Worm (Caenorhabditis elegans) whole organism, late embryonic: Measurements from ENCODE around the gene Y75B8A.34.
A peak's percentile ranks its signal among the peaks of the same experiment; 100 is the strongest.

Experiments
- C08G9.2 ChIP-seq: sonication (generic microtip); optimal IDR thresholded peaks from 2 replicates; lab custom pipeline; 2016; ENCODE audit warnings: mild to moderate bottlenecking, missing genetic modification characterization, moderate library complexity, missing compliant biosample characterization
- C38D4.7 ChIP-seq: fragments of 200-800 bp; sonication (Bioruptor generic); optimal IDR thresholded peaks from 2 replicates; lab custom pipeline; 2018; ENCODE audit warnings: mild to moderate bottlenecking, missing genetic modification characterization, moderate library complexity, missing compliant biosample characterization
- F13H6.1 ChIP-seq: sonication (generic microtip); optimal IDR thresholded peaks from 2 replicates; lab custom pipeline; 2016; ENCODE audit warnings: missing genetic modification characterization, missing compliant biosample characterization
- K09A11.1 ChIP-seq: sonication (generic microtip); optimal IDR thresholded peaks from 2 replicates; lab custom pipeline; 2017; ENCODE audit warnings: antibody characterized with exemption, mild to moderate bottlenecking, missing genetic modification characterization, missing compliant biosample characterization; ENCODE audit not compliant: insufficient read depth
- Y22D7AL.16 ChIP-seq: sonication (generic microtip); optimal IDR thresholded peaks from 2 replicates; lab custom pipeline; 2016; ENCODE audit warnings: missing genetic modification characterization, missing compliant biosample characterization
- ahr-1 ChIP-seq: sonication (generic microtip); optimal IDR thresholded peaks from 2 replicates; lab custom pipeline; 2016; ENCODE audit warnings: missing genetic modification characterization, missing compliant biosample characterization
- ceh-14 ChIP-seq: sonication (generic microtip); optimal IDR thresholded peaks from 2 replicates; lab custom pipeline; 2016; ENCODE audit warnings: missing genotype, missing genetic modification characterization, missing compliant biosample characterization
- ceh-18 ChIP-seq: sonication (generic microtip); optimal IDR thresholded peaks from 2 replicates; lab custom pipeline; 2016; ENCODE audit warnings: missing genetic modification characterization, missing compliant biosample characterization
- ceh-19 ChIP-seq: fragments of 200-800 bp; sonication (Bioruptor generic); optimal IDR thresholded peaks from 2 replicates; lab custom pipeline; 2018; ENCODE audit warnings: mild to moderate bottlenecking, missing genetic modification characterization, missing compliant biosample characterization
- ceh-2 ChIP-seq: sonication (generic microtip); optimal IDR thresholded peaks from 2 replicates; lab custom pipeline; 2016; ENCODE audit warnings: missing genotype, missing genetic modification characterization, missing compliant biosample characterization
- ceh-22 ChIP-seq: sonication (generic microtip); optimal IDR thresholded peaks from 2 replicates; lab custom pipeline; 2017; ENCODE audit warnings: missing biosample characterization, missing genetic modification characterization
- ceh-30 ChIP-seq: fragments of 150-350 bp; optimal IDR thresholded peaks from 2 replicates; lab custom pipeline; 2014; ENCODE audit warnings: missing biosample characterization, missing genetic modification characterization
- ceh-34 ChIP-seq: sonication (generic microtip); optimal IDR thresholded peaks from 2 replicates; lab custom pipeline; 2016; ENCODE audit warnings: mild to moderate bottlenecking, missing genetic modification characterization, missing compliant biosample characterization
- ceh-6 ChIP-seq: fragments of 200-800 bp; sonication (Bioruptor generic); optimal IDR thresholded peaks from 2 replicates; lab custom pipeline; 2018; ENCODE audit warnings: mild to moderate bottlenecking, missing genetic modification characterization, missing compliant biosample characterization
- ceh-9 ChIP-seq: sonication (generic microtip); optimal IDR thresholded peaks from 2 replicates; lab custom pipeline; 2016; ENCODE audit warnings: mild to moderate bottlenecking, missing genetic modification characterization, inconsistent platforms, missing compliant biosample characterization
- che-1 ChIP-seq: sonication (generic microtip); optimal IDR thresholded peaks from 2 replicates; lab custom pipeline; 2016; ENCODE audit warnings: mild to moderate bottlenecking, missing genetic modification characterization, missing compliant biosample characterization
- dve-1 ChIP-seq: sonication (generic microtip); optimal IDR thresholded peaks from 2 replicates; lab custom pipeline; 2017; ENCODE audit warnings: antibody characterized with exemption, mild to moderate bottlenecking, missing genetic modification characterization, missing compliant biosample characterization
- elt-2 ChIP-seq: sonication (generic microtip); optimal IDR thresholded peaks from 2 replicates; lab custom pipeline; 2016; ENCODE audit warnings: missing genetic modification reagents, missing genetic modification characterization, missing compliant biosample characterization
- ets-4 ChIP-seq: sonication (generic microtip); optimal IDR thresholded peaks from 2 replicates; lab custom pipeline; 2016; ENCODE audit warnings: missing genetic modification characterization, missing compliant biosample characterization
- eyg-1 ChIP-seq: sonication (generic microtip); optimal IDR thresholded peaks from 2 replicates; lab custom pipeline; 2016; ENCODE audit warnings: missing genotype, missing genetic modification characterization, missing compliant biosample characterization
- fax-1 ChIP-seq: sonication (generic microtip); optimal IDR thresholded peaks from 2 replicates; lab custom pipeline; 2016; ENCODE audit warnings: missing genotype, missing genetic modification characterization, missing compliant biosample characterization
- fkh-6 ChIP-seq: sonication (generic microtip); optimal IDR thresholded peaks from 2 replicates; lab custom pipeline; 2016; ENCODE audit warnings: missing genetic modification characterization, missing compliant biosample characterization
- gmeb-2 ChIP-seq: sonication (generic microtip); optimal IDR thresholded peaks from 2 replicates; lab custom pipeline; 2016; ENCODE audit warnings: missing genetic modification characterization, inconsistent platforms, missing compliant biosample characterization
- hlh-13 ChIP-seq: fragments of 200-800 bp; sonication (Bioruptor generic); optimal IDR thresholded peaks from 2 replicates; lab custom pipeline; 2018; ENCODE audit warnings: mild to moderate bottlenecking, missing genetic modification characterization, missing compliant biosample characterization
- hlh-15 ChIP-seq: sonication (generic microtip); optimal IDR thresholded peaks from 2 replicates; lab custom pipeline; 2016; ENCODE audit warnings: missing genetic modification characterization, missing compliant biosample characterization
- hlh-30 ChIP-seq: sonication (generic microtip); optimal IDR thresholded peaks from 2 replicates; lab custom pipeline; 2017; ENCODE audit warnings: antibody characterized with exemption, missing genetic modification characterization, missing compliant biosample characterization; ENCODE audit not compliant: insufficient read depth
- hlh-8 ChIP-seq: sonication (generic microtip); optimal IDR thresholded peaks from 2 replicates; lab custom pipeline; 2016; ENCODE audit warnings: missing genotype, missing genetic modification characterization, missing compliant biosample characterization
- lim-6 ChIP-seq: sonication (generic microtip); optimal IDR thresholded peaks from 2 replicates; lab custom pipeline; 2016; ENCODE audit warnings: missing genetic modification characterization, missing compliant biosample characterization
- lin-11 ChIP-seq: fragments of 200-800 bp; sonication (Bioruptor generic); optimal IDR thresholded peaks from 2 replicates; lab custom pipeline; 2018; ENCODE audit warnings: mild to moderate bottlenecking, missing genetic modification characterization, missing compliant biosample characterization
- madf-2 ChIP-seq: sonication (generic microtip); optimal IDR thresholded peaks from 2 replicates; lab custom pipeline; 2017; ENCODE audit warnings: missing genetic modification characterization, missing compliant biosample characterization
- odd-2 ChIP-seq: sonication (generic microtip); optimal IDR thresholded peaks from 2 replicates; lab custom pipeline; 2017; ENCODE audit warnings: antibody characterized with exemption, mild to moderate bottlenecking, missing genetic modification characterization, missing compliant biosample characterization
- pat-9 ChIP-seq: fragments of 200-800 bp; sonication (Bioruptor generic); optimal IDR thresholded peaks from 2 replicates; lab custom pipeline; 2018; ENCODE audit warnings: mild to moderate bottlenecking, missing genetic modification characterization, moderate library complexity, missing compliant biosample characterization
- pax-1 ChIP-seq: fragments of 150-350 bp; optimal IDR thresholded peaks from 2 replicates; lab custom pipeline; 2014; ENCODE audit warnings: missing biosample characterization, missing genetic modification characterization
- pha-2 ChIP-seq: sonication (generic microtip); optimal IDR thresholded peaks from 2 replicates; lab custom pipeline; 2017; ENCODE audit warnings: mild to moderate bottlenecking, missing genetic modification characterization, missing compliant biosample characterization
- pha-4 ChIP-seq: fragments of 150-350 bp; optimal IDR thresholded peaks from 2 replicates; lab custom pipeline; 2018; ENCODE audit warnings: missing biosample characterization, missing genetic modification reagents, missing genetic modification characterization
- pqm-1 ChIP-seq: sonication (generic microtip); optimal IDR thresholded peaks from 2 replicates; lab custom pipeline; 2016; ENCODE audit warnings: missing genetic modification characterization, missing compliant biosample characterization
- ref-2 ChIP-seq: sonication (generic microtip); optimal IDR thresholded peaks from 2 replicates; lab custom pipeline; 2016; ENCODE audit warnings: missing genetic modification characterization, missing compliant biosample characterization
- rnt-1 ChIP-seq: sonication (generic microtip); optimal IDR thresholded peaks from 2 replicates; lab custom pipeline; 2016; ENCODE audit warnings: missing genetic modification characterization, missing compliant biosample characterization
- sdc-2 ChIP-seq: sonication (generic microtip); optimal IDR thresholded peaks from 2 replicates; lab custom pipeline; 2016; ENCODE audit warnings: missing genotype, missing genetic modification characterization, missing compliant biosample characterization
- sox-2 ChIP-seq: fragments of 200-800 bp; sonication (Bioruptor generic); IDR thresholded peaks from 2 replicates; pipeline ENCODE4 v1.3.6; 2022; ENCODE audit warnings: missing genetic modification reagents, missing genetic modification characterization, missing compliant biosample characterization
- syd-9 ChIP-seq: sonication (generic microtip); optimal IDR thresholded peaks from 2 replicates; lab custom pipeline; 2016; ENCODE audit warnings: mild to moderate bottlenecking, missing genetic modification characterization, moderate library complexity, missing compliant biosample characterization
- tbx-2 ChIP-seq: sonication (generic microtip); optimal IDR thresholded peaks from 2 replicates; lab custom pipeline; 2016; ENCODE audit warnings: missing genetic modification characterization, missing compliant biosample characterization
- tbx-7 ChIP-seq: sonication (generic microtip); optimal IDR thresholded peaks from 2 replicates; lab custom pipeline; 2016; ENCODE audit warnings: missing genotype, missing genetic modification characterization, missing compliant biosample characterization
- unc-3 ChIP-seq, 2 experiments: fragments of 200-800 bp in 1 of 2; sonication (Bioruptor generic) in 1 of 2; sonication (generic microtip) in 1 of 2; conservative IDR thresholded peaks in 1 of 2; optimal IDR thresholded peaks in 1 of 2; 2 replicates each; pipeline versions ENCODE4 v1.3.6 to Lab custom; 2016 to 2022; ENCODE audit warnings: missing compliant biosample characterization in 2 of 2, missing genetic modification characterization in 2 of 2, missing genetic modification reagents in 1 of 2
- unc-42 ChIP-seq: sonication (generic microtip); optimal IDR thresholded peaks from 2 replicates; lab custom pipeline; 2016; ENCODE audit warnings: missing genotype, missing genetic modification characterization, missing compliant biosample characterization
- unc-55 ChIP-seq: sonication (generic microtip); optimal IDR thresholded peaks from 2 replicates; lab custom pipeline; 2017; ENCODE audit warnings: missing biosample characterization, missing genetic modification reagents, missing genetic modification characterization
- unc-86 ChIP-seq: sonication (generic microtip); optimal IDR thresholded peaks from 2 replicates; lab custom pipeline; 2016; ENCODE audit warnings: missing genetic modification characterization, missing compliant biosample characterization
- zip-5 ChIP-seq: sonication (generic microtip); optimal IDR thresholded peaks from 2 replicates; lab custom pipeline; 2016; ENCODE audit warnings: missing genetic modification characterization, missing compliant biosample characterization

Y75B8A.34 gene

ce11 chrIII:12399709-12400108 lies 40.3 kb downstream of the Y75B8A.34 start (continued):
- TF ChIP-seq madf-2, result no peak
- no peak for TF ChIP-seq ceh-2 (tag; lab: Kevin White, UChicago)
- TF ChIP-seq fkh-6 (tag; lab: Kevin White, UChicago), result peak; percentile 20
- TF ChIP-seq tbx-7 (tag; lab: Kevin White, UChicago), result no peak
- peak; percentile 4 for TF ChIP-seq zip-5
- peak; percentile 32 for TF ChIP-seq syd-9 (tag; lab: Kevin White, UChicago)
- TF ChIP-seq che-1 (tag; lab: Kevin White, UChicago), result peak; percentile 68
- TF ChIP-seq odd-2, result no peak
- TF ChIP-seq Y22D7AL.16 (tag; lab: Kevin White, UChicago), result peak; percentile 33
- no peak for TF ChIP-seq sdc-2 (tag; lab: Kevin White, UChicago)
- TF ChIP-seq unc-3 (GFP tag; conservative IDR thresholded peaks at IDR 0.05; lab: Robert Waterston, UW), result peak; percentile 48; the same call in 1 of the 2 replicates
- TF ChIP-seq unc-3 (tag; optimal IDR thresholded peaks at IDR 0.05; lab: Kevin White, UChicago), result peak; percentile 20
- TF ChIP-seq ceh-18 (tag; lab: Kevin White, UChicago), result peak; percentile 16
- no peak for TF ChIP-seq lim-6 (tag; lab: Kevin White, UChicago)
- TF ChIP-seq ceh-6 (GFP tag; lab: Kevin White, UChicago), result peak; percentile 54
- TF ChIP-seq elt-2 (tag; lab: Kevin White, UChicago), result peak; percentile 48
- no peak for TF ChIP-seq dve-1 (tag; lab: Kevin White, UChicago)
- TF ChIP-seq unc-42 (tag; lab: Kevin White, UChicago), result no peak
- peak; percentile 12 for TF ChIP-seq ceh-34
- TF ChIP-seq pax-1 (tag; lab: Kevin White, UChicago), result no peak
- no peak for TF ChIP-seq F13H6.1
- TF ChIP-seq pat-9, result peak; percentile 61
- TF ChIP-seq ceh-30, result no peak
- peak; percentile 32 for TF ChIP-seq unc-86 (tag; lab: Kevin White, UChicago)
- no peak for TF ChIP-seq eyg-1
- no peak for TF ChIP-seq ets-4 (tag; lab: Kevin White, UChicago)
- TF ChIP-seq pha-4, result no peak
- peak; percentile 56 for TF ChIP-seq ceh-19 (GFP tag; lab: Kevin White, UChicago)
- peak; percentile 53 for TF ChIP-seq gmeb-2
- no peak for TF ChIP-seq fax-1 (tag; lab: Kevin White, UChicago)
- peak; percentile 10 for TF ChIP-seq rnt-1 (tag; lab: Kevin White, UChicago)
- no peak for TF ChIP-seq ceh-22
- no peak for TF ChIP-seq unc-55 (GFP tag; lab: Kevin White, UChicago)
- TF ChIP-seq hlh-8 (tag; lab: Kevin White, UChicago), result no peak
- TF ChIP-seq K09A11.1, result no peak
- peak; percentile 7 for TF ChIP-seq hlh-15
- no peak for TF ChIP-seq ahr-1 (tag; lab: Kevin White, UChicago)
- TF ChIP-seq ceh-14 (tag; lab: Kevin White, UChicago), result no peak
- TF ChIP-seq C08G9.2 (tag; lab: Kevin White, UChicago), result peak; percentile 58
- no peak for TF ChIP-seq ceh-9 (tag; lab: Kevin White, UChicago)
- 0 out of 2 replicates have a peak, but pooled peaks have one; percentile 42 for TF ChIP-seq sox-2 (GFP tag; lab: Robert Waterston, UW)
- no peak for TF ChIP-seq tbx-2 (tag; lab: Kevin White, UChicago)
- no peak for TF ChIP-seq pqm-1
- no peak for TF ChIP-seq hlh-30 (tag; lab: Kevin White, UChicago)
- peak; percentile 67 for TF ChIP-seq C38D4.7 (GFP tag; lab: Kevin White, UChicago)
- peak; percentile 63 for TF ChIP-seq ref-2 (tag; lab: Kevin White, UChicago)
- TF ChIP-seq lin-11 (tag; lab: Kevin White, UChicago), result peak; percentile 44
- no peak for TF ChIP-seq pha-2 (tag; lab: Kevin White, UChicago)
- peak; percentile 1 for TF ChIP-seq hlh-13
- TF ChIP-seq, all 69 proteins: peak for 30
